Worm (Caenorhabditis elegans) whole organism, early embryonic: ENCODE results near the gene Y45F10B.12.

Experiments
- B0310.2 ChIP-seq: sonication (generic microtip); optimal IDR thresholded peaks from 2 replicates; lab custom pipeline; 2016; ENCODE audit warnings: mild to moderate bottlenecking, missing genetic modification characterization, missing compliant biosample characterization
- ama-1 ChIP-seq: fragments of 150-350 bp; optimal IDR thresholded peaks from 2 replicates; lab custom pipeline; 2014
- scrt-1 ChIP-seq: fragments of 200-800 bp; sonication (Bioruptor generic); IDR thresholded peaks from 2 replicates; pipeline ENCODE4 v1.3.6; 2022; ENCODE audit warnings: missing genetic modification characterization, missing compliant biosample characterization
- tbx-11 ChIP-seq: fragments of 200-800 bp; sonication (Bioruptor generic); IDR thresholded peaks from 2 replicates; pipeline ENCODE4 v1.3.6; 2022; ENCODE audit warnings: missing genetic modification characterization, missing compliant biosample characterization
- tra-4 ChIP-seq: sonication (generic microtip); optimal IDR thresholded peaks from 2 replicates; lab custom pipeline; 2017; ENCODE audit warnings: missing genetic modification characterization, missing compliant biosample characterization

DNA sequence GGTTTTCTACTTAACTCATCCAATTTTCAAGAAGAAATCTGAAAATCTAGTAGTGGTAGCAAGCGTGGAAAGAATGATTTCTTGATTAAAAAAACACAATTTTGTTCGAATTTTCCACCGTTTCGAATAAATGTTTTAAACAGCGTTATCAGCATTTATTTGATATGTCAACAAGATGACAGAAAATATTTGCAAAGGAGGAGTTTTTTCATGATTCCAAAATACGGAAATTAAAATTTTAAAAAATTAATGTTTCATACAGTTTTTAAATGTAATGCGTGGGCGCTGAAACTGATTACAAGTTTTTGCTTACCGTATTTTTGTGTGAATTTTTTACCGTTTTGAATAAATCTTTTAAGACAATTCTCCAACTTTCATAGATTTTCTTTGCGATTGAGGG lies 45.3 kb downstream of the Y45F10B.12 start:
- TF ChIP-seq tra-4 (tag; lab: Kevin White, UChicago) = no peak
- TF ChIP-seq tbx-11 = no peak
- TF ChIP-seq ama-1 (lab: Kevin White, UChicago) = no peak
- no peak for TF ChIP-seq B0310.2
- no peak for TF ChIP-seq scrt-1
